Worm (Caenorhabditis elegans) whole organism, L3 larva: ENCODE measurements around the gene ZC116.5.

Experiments
- ceh-82 ChIP-seq: fragments of 150-350 bp; optimal IDR thresholded peaks from 2 replicates; lab custom pipeline; 2014; ENCODE audit warnings: missing biosample characterization, missing genetic modification characterization
- elt-1 ChIP-seq: fragments of 150-350 bp; optimal IDR thresholded peaks from 2 replicates; lab custom pipeline; 2014; ENCODE audit warnings: missing biosample characterization, missing genetic modification characterization
- fkh-10 ChIP-seq: sonication (generic microtip); optimal IDR thresholded peaks from 2 replicates; lab custom pipeline; 2017; ENCODE audit warnings: missing biosample characterization, missing genetic modification reagents, missing genetic modification characterization
- lin-39 ChIP-seq: fragments of 150-350 bp; optimal IDR thresholded peaks from 2 replicates; lab custom pipeline; 2018; ENCODE audit warnings: missing biosample characterization, missing genetic modification reagents, missing genetic modification characterization
- nhr-11 ChIP-seq: fragments of 150-350 bp; optimal IDR thresholded peaks from 2 replicates; lab custom pipeline; 2014; ENCODE audit warnings: missing biosample characterization, missing genetic modification characterization
- nhr-23 ChIP-seq: fragments of 150-350 bp; optimal IDR thresholded peaks from 2 replicates; lab custom pipeline; 2014; ENCODE audit warnings: missing biosample characterization, missing genetic modification reagents, missing genetic modification characterization
- nhr-43 ChIP-seq: sonication (generic microtip); optimal IDR thresholded peaks from 2 replicates; lab custom pipeline; 2016; ENCODE audit warnings: mild to moderate bottlenecking, missing genetic modification characterization, missing compliant biosample characterization; ENCODE audit not compliant: poor library complexity, severe bottlenecking
- nhr-77 ChIP-seq: fragments of 150-350 bp; optimal IDR thresholded peaks from 2 replicates; lab custom pipeline; 2014; ENCODE audit warnings: missing biosample characterization, missing genetic modification characterization
- pqm-1 ChIP-seq: fragments of 150-350 bp; optimal IDR thresholded peaks from 2 replicates; lab custom pipeline; 2017; ENCODE audit warnings: missing biosample characterization, missing genetic modification characterization, inconsistent platforms
- tbx-2 ChIP-seq: sonication (generic microtip); optimal IDR thresholded peaks from 2 replicates; lab custom pipeline; 2016; ENCODE audit warnings: mild to moderate bottlenecking, missing genetic modification characterization, missing compliant biosample characterization
- unc-39 ChIP-seq: sonication (generic microtip); optimal IDR thresholded peaks from 4 replicates; lab custom pipeline; 2017; ENCODE audit warnings: missing biosample characterization, missing genetic modification characterization
- unc-62 ChIP-seq: fragments of 150-350 bp; sonication (generic microtip); optimal IDR thresholded peaks from 4 replicates; lab custom pipeline; 2014; ENCODE audit warnings: missing biosample characterization, missing genetic modification reagents, missing genetic modification characterization
- ztf-11 ChIP-seq: fragments of 150-350 bp; optimal IDR thresholded peaks from 2 replicates; lab custom pipeline; 2014; ENCODE audit warnings: missing biosample characterization, missing genetic modification characterization

DNA sequence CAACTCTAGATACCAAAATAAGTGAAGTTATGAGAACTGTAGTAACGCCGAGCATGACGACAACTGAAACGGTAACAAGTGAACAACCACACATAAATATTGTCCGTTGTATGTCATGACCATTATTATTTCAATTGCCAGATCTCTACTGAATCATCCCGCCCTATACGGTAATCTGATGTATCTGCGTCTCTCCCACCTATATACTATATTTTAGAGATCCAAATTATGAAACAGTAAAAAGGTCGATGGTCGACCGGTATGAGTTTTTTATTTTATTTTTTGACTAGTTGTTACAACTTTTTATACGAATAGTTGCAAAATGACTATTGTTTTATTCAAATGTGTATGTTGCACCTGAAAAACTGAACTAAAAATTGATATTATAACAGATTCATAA lies 18.2 kb downstream of the ZC116.5 start, which contains the start of gene ttr-43:
- TF ChIP-seq lin-39 = no peak
- TF ChIP-seq unc-39 (tag; lab: Kevin White, UChicago) = no peak
- TF ChIP-seq nhr-77 (tag; lab: Kevin White, UChicago) = no peak
- TF ChIP-seq nhr-11 (tag; lab: Kevin White, UChicago) = no peak
- no peak for TF ChIP-seq unc-62 (GFP tag; lab: Kevin White, UChicago)
- TF ChIP-seq ztf-11 = no peak
- no peak for TF ChIP-seq fkh-10
- TF ChIP-seq tbx-2 (tag; lab: Kevin White, UChicago) = no peak
- TF ChIP-seq nhr-23 (tag; lab: Kevin White, UChicago) = no peak
- TF ChIP-seq ceh-82 = no peak
- TF ChIP-seq nhr-43 (tag; lab: Kevin White, UChicago) = no peak
- no peak for TF ChIP-seq pqm-1 (tag; lab: Kevin White, UChicago)
- TF ChIP-seq elt-1 (tag; lab: Kevin White, UChicago) = no peak
